Worm (Caenorhabditis elegans) whole organism, early embryonic: ENCODE results near the gene cup-16.

ENCODE experiments used
- B0310.2 ChIP-seq: sonication (generic microtip); optimal IDR thresholded peaks from 2 replicates; lab custom pipeline; 2016; ENCODE audit warnings: mild to moderate bottlenecking, missing genetic modification characterization, missing compliant biosample characterization
- aly-1 ChIP-seq: sonication (generic microtip); optimal IDR thresholded peaks from 2 replicates; lab custom pipeline; 2016; ENCODE audit warnings: missing genetic modification characterization, missing compliant biosample characterization
- ama-1 ChIP-seq: fragments of 150-350 bp; optimal IDR thresholded peaks from 2 replicates; lab custom pipeline; 2014
- ceh-13 ChIP-seq: fragments of 200-800 bp; sonication (Bioruptor generic); optimal IDR thresholded peaks from 2 replicates; lab custom pipeline; 2018; ENCODE audit warnings: mild to moderate bottlenecking, missing genetic modification characterization, missing compliant biosample characterization
- ets-7 ChIP-seq: sonication (generic microtip); optimal IDR thresholded peaks from 2 replicates; lab custom pipeline; 2016; ENCODE audit warnings: missing genotype, missing genetic modification characterization, missing compliant biosample characterization
- flt-1 ChIP-seq: fragments of 200-800 bp; sonication (Bioruptor generic); IDR thresholded peaks from 2 replicates; pipeline ENCODE4 v1.3.6; 2022; ENCODE audit warnings: missing genetic modification characterization, missing compliant biosample characterization
- hmbx-1 ChIP-seq: sonication (generic microtip); optimal IDR thresholded peaks from 2 replicates; lab custom pipeline; 2016; ENCODE audit warnings: mild to moderate bottlenecking, missing genetic modification characterization, missing compliant biosample characterization
- hmg-4 ChIP-seq: fragments of 200-800 bp; sonication (Bioruptor generic); optimal IDR thresholded peaks from 2 replicates; lab custom pipeline; 2018; ENCODE audit warnings: mild to moderate bottlenecking, missing genetic modification characterization, missing compliant biosample characterization
- hnd-1 ChIP-seq: sonication (generic microtip); optimal IDR thresholded peaks from 2 replicates; lab custom pipeline; 2016; ENCODE audit warnings: missing genetic modification characterization, missing compliant biosample characterization
- scrt-1 ChIP-seq: fragments of 200-800 bp; sonication (Bioruptor generic); IDR thresholded peaks from 2 replicates; pipeline ENCODE4 v1.3.6; 2022; ENCODE audit warnings: missing genetic modification characterization, missing compliant biosample characterization
- sea-1 ChIP-seq: fragments of 200-800 bp; sonication (Bioruptor generic); conservative IDR thresholded peaks from 2 replicates; pipeline ENCODE4 v1.3.6; 2022; ENCODE audit warnings: missing genetic modification characterization, missing compliant biosample characterization
- tbx-11 ChIP-seq: fragments of 200-800 bp; sonication (Bioruptor generic); IDR thresholded peaks from 2 replicates; pipeline ENCODE4 v1.3.6; 2022; ENCODE audit warnings: missing genetic modification characterization, missing compliant biosample characterization

- TF ChIP-seq ceh-13 (GFP tag; lab: Kevin White, UChicago) (no peak), tbx-11 (GFP tag; lab: Robert Waterston, UW) (no peak), ama-1 (lab: Kevin White, UChicago) (no peak), flt-1 (GFP tag; lab: Robert Waterston, UW) (no peak), hnd-1 (tag; lab: Kevin White, UChicago) (no peak), hmg-4 (peak; percentile 6), ets-7 (tag; lab: Kevin White, UChicago) (no peak), hmbx-1 (tag; lab: Kevin White, UChicago) (no peak), sea-1 (no peak), scrt-1 (no peak), aly-1 (tag; lab: Kevin White, UChicago) (no peak), B0310.2 (tag; lab: Kevin White, UChicago) (no peak)
Observed at ce11 chrII:8743379-8744173, 36.6 kb downstream of the cup-16 start, which contains the start of gene mak-1.
